Worm (Caenorhabditis elegans) whole organism, L4/young adult: ENCODE data around the gene K08D8.6.

ENCODE experiments used
- W03F9.2 ChIP-seq: fragments of 150-350 bp; optimal IDR thresholded peaks from 2 replicates; lab custom pipeline; 2014; ENCODE audit warnings: missing biosample characterization, missing genetic modification characterization
- him-1 ChIP-seq: sonication (generic microtip); optimal IDR thresholded peaks from 2 replicates; lab custom pipeline; 2016; ENCODE audit warnings: missing genotype, missing genetic modification reagents, missing genetic modification characterization, missing compliant biosample characterization

DNA sequence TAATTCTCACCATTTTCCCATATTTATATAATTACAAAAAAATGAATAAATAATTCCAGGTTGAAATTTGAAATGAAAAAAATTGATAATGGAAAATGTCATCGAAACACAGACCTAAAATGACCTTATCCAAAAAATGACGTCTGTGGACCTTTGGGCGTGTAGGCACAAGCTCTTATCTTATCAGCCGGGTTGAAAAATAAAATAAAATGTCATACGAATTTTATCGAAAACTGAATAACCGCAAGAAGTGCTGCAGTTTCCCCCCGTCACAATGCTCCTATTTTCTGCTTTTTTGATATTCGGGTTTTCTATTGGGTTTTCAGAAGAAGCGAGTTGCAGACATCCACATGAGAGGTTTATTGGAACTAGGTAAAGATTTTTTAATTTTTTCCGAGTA is 24.4 kb downstream of the K08D8.6 start, which contains the start of gene clec-186:
- TF ChIP-seq W03F9.2 (tag; lab: Kevin White, UChicago) = no peak
- TF ChIP-seq him-1 = no peak
